Worm (Caenorhabditis elegans) whole organism, L4 larva: ENCODE data around the gene F53A2.3.
A peak's percentile ranks its signal among the peaks of the same experiment; 100 is the strongest.
"Not testable (repeated sequence)": the region's sequence is repeated elsewhere in the genome, so short reads cannot be mapped to it uniquely, and the experiment has no call there.

Source experiments
- D1046.2 ChIP-seq: fragments of 200-800 bp; sonication (Bioruptor generic); IDR thresholded peaks from 2 replicates; pipeline ENCODE4 v1.3.6; 2022; ENCODE audit warnings: missing genetic modification characterization, missing compliant biosample characterization
- F10B5.3 ChIP-seq: sonication (generic microtip); optimal IDR thresholded peaks from 2 replicates; lab custom pipeline; 2016; ENCODE audit warnings: mild to moderate bottlenecking, missing genetic modification characterization, missing compliant biosample characterization
- F37D6.2 ChIP-seq: sonication (generic microtip); optimal IDR thresholded peaks from 2 replicates; lab custom pipeline; 2016; ENCODE audit warnings: mild to moderate bottlenecking, missing genetic modification characterization, missing compliant biosample characterization
- T26A8.4 ChIP-seq: fragments of 200-800 bp; sonication (Bioruptor generic); IDR thresholded peaks from 2 replicates; pipeline ENCODE4 v1.3.6; 2022; ENCODE audit warnings: missing genetic modification characterization, missing compliant biosample characterization
- Y48G9A.11 ChIP-seq: fragments of 200-800 bp; sonication (Bioruptor generic); IDR thresholded peaks from 2 replicates; pipeline ENCODE4 v1.3.6; 2022; ENCODE audit warnings: missing genetic modification reagents, missing genetic modification characterization, missing compliant biosample characterization
- ZK337.2 ChIP-seq: fragments of 200-800 bp; sonication (Bioruptor generic); IDR thresholded peaks from 2 replicates; pipeline ENCODE4 v1.3.6; 2022; ENCODE audit warnings: missing genetic modification reagents, missing genetic modification characterization, missing compliant biosample characterization
- arid-1 ChIP-seq: fragments of 200-800 bp; sonication (Bioruptor generic); conservative IDR thresholded peaks from 2 replicates; pipeline ENCODE4 v1.3.6; 2022; ENCODE audit warnings: missing genetic modification reagents, missing genetic modification characterization, missing compliant biosample characterization
- ceh-20 ChIP-seq: fragments of 200-800 bp; sonication (Bioruptor generic); IDR thresholded peaks from 2 replicates; pipeline ENCODE4 v1.3.6; 2022; ENCODE audit warnings: missing genetic modification reagents, missing genetic modification characterization, missing compliant biosample characterization
- ceh-62 ChIP-seq: sonication (generic microtip); optimal IDR thresholded peaks from 2 replicates; lab custom pipeline; 2017; ENCODE audit warnings: missing biosample characterization, missing genetic modification characterization
- ctbp-1 ChIP-seq: fragments of 200-800 bp; sonication (Bioruptor generic); IDR thresholded peaks from 2 replicates; pipeline ENCODE4 v1.3.6; 2022; ENCODE audit warnings: missing genetic modification reagents, missing genetic modification characterization, missing compliant biosample characterization
- daf-16 ChIP-seq, 3 experiments: sonication (generic microtip); optimal IDR thresholded peaks; 2 replicates each; lab custom pipeline; 2016 to 2017; ENCODE audit warnings: missing genetic modification characterization in 3 of 3, missing genetic modification reagents in 3 of 3, mild to moderate bottlenecking in 2 of 3, missing compliant biosample characterization in 2 of 3, missing biosample characterization in 1 of 3, moderate library complexity in 1 of 3
- dmd-6 ChIP-seq: fragments of 200-800 bp; sonication (Bioruptor generic); IDR thresholded peaks from 2 replicates; pipeline ENCODE4 v1.3.6; 2022; ENCODE audit warnings: missing genetic modification reagents, missing genetic modification characterization, missing compliant biosample characterization
- dmd-8 ChIP-seq: fragments of 200-800 bp; sonication (Bioruptor generic); IDR thresholded peaks from 2 replicates; pipeline ENCODE4 v1.3.6; 2022; ENCODE audit warnings: missing genetic modification characterization, missing compliant biosample characterization
- dpl-1 ChIP-seq: fragments of 150-350 bp; optimal IDR thresholded peaks from 2 replicates; lab custom pipeline; 2014; ENCODE audit warnings: missing biosample characterization, missing genetic modification reagents, missing genetic modification characterization
- dve-1 ChIP-seq: sonication (generic microtip); optimal IDR thresholded peaks from 2 replicates; lab custom pipeline; 2017; ENCODE audit warnings: antibody characterized with exemption, mild to moderate bottlenecking, missing genetic modification characterization, missing compliant biosample characterization; ENCODE audit not compliant: insufficient read depth
- egl-43 ChIP-seq: fragments of 200-800 bp; sonication (Bioruptor generic); IDR thresholded peaks from 2 replicates; pipeline ENCODE4 v1.3.6; 2022; ENCODE audit warnings: missing genetic modification reagents, missing genetic modification characterization, missing compliant biosample characterization
- hlh-11 ChIP-seq: fragments of 200-800 bp; sonication (Bioruptor generic); optimal IDR thresholded peaks from 2 replicates; lab custom pipeline; 2018; ENCODE audit warnings: mild to moderate bottlenecking, missing genetic modification characterization, missing compliant biosample characterization
- hlh-30 ChIP-seq: sonication (generic microtip); optimal IDR thresholded peaks from 2 replicates; lab custom pipeline; 2017; ENCODE audit warnings: antibody characterized with exemption, mild to moderate bottlenecking, missing genetic modification characterization, missing compliant biosample characterization; ENCODE audit not compliant: insufficient read depth
- hmg-1.1 ChIP-seq: fragments of 200-800 bp; sonication (Bioruptor generic); IDR thresholded peaks from 2 replicates; pipeline ENCODE4 v1.3.6; 2022; ENCODE audit warnings: missing genetic modification reagents, missing genetic modification characterization, missing compliant biosample characterization
- lim-7 ChIP-seq: fragments of 200-800 bp; sonication (Bioruptor generic); IDR thresholded peaks from 2 replicates; pipeline ENCODE4 v1.3.6; 2022; ENCODE audit warnings: missing genetic modification characterization, missing compliant biosample characterization
- lin-1 ChIP-seq: fragments of 200-800 bp; sonication (Bioruptor generic); IDR thresholded peaks from 2 replicates; pipeline ENCODE4 v1.3.6; 2022; ENCODE audit warnings: missing genetic modification reagents, missing genetic modification characterization, missing compliant biosample characterization
- lin-29 ChIP-seq: fragments of 200-800 bp; sonication (Bioruptor generic); IDR thresholded peaks from 2 replicates; pipeline ENCODE4 v1.3.6; 2022; ENCODE audit warnings: missing genetic modification reagents, missing genetic modification characterization, missing compliant biosample characterization
- lin-38 ChIP-seq: fragments of 200-800 bp; sonication (Bioruptor generic); IDR thresholded peaks from 2 replicates; pipeline ENCODE4 v1.3.6; 2022; ENCODE audit warnings: missing genetic modification reagents, missing genetic modification characterization, missing compliant biosample characterization
- lsy-2 ChIP-seq, 2 experiments: fragments of 150-350 bp in 1 of 2; sonication (generic microtip) in 1 of 2; optimal IDR thresholded peaks; 2 replicates each; lab custom pipeline; 2014 to 2017; ENCODE audit warnings: missing biosample characterization in 2 of 2, missing genetic modification characterization in 2 of 2
- mes-2 ChIP-seq: sonication (generic microtip); optimal IDR thresholded peaks from 2 replicates; lab custom pipeline; 2016; ENCODE audit warnings: missing genotype, mild to moderate bottlenecking, missing genetic modification characterization, missing compliant biosample characterization; ENCODE audit not compliant: poor library complexity, severe bottlenecking
- nhr-102 ChIP-seq: sonication (generic microtip); optimal IDR thresholded peaks from 2 replicates; lab custom pipeline; 2016; ENCODE audit warnings: mild to moderate bottlenecking, missing genetic modification characterization, moderate library complexity, missing compliant biosample characterization
- nhr-28 ChIP-seq: fragments of 150-350 bp; optimal IDR thresholded peaks from 2 replicates; lab custom pipeline; 2014; ENCODE audit warnings: missing biosample characterization, missing genetic modification characterization
- nhr-42 ChIP-seq: fragments of 200-800 bp; sonication (Bioruptor generic); IDR thresholded peaks from 2 replicates; pipeline ENCODE4 v1.3.6; 2022; ENCODE audit warnings: missing genetic modification characterization, missing compliant biosample characterization
- pha-4 ChIP-seq, 2 experiments: fragments of 150-350 bp in 1 of 2; fragments of 200-800 bp in 1 of 2; sonication (Bioruptor generic) in 1 of 2; IDR thresholded peaks in 1 of 2; optimal IDR thresholded peaks in 1 of 2; 2 replicates each; pipeline versions ENCODE4 v1.3.6 to Lab custom; 2014 to 2022; ENCODE audit warnings: missing genetic modification characterization in 2 of 2, missing genetic modification reagents in 2 of 2, missing biosample characterization in 1 of 2, missing compliant biosample characterization in 1 of 2
- php-3 ChIP-seq: fragments of 200-800 bp; sonication (Bioruptor generic); IDR thresholded peaks from 2 replicates; pipeline ENCODE4 v1.3.6; 2022; ENCODE audit warnings: missing genetic modification reagents, missing genetic modification characterization, missing compliant biosample characterization
- rbr-2 ChIP-seq: sonication (generic microtip); optimal IDR thresholded peaks from 2 replicates; lab custom pipeline; 2016; ENCODE audit warnings: missing genotype, missing genetic modification characterization, missing compliant biosample characterization
- saeg-2 ChIP-seq: fragments of 200-800 bp; sonication (Bioruptor generic); IDR thresholded peaks from 2 replicates; pipeline ENCODE4 v1.3.6; 2022; ENCODE audit warnings: missing genetic modification reagents, missing genetic modification characterization, missing compliant biosample characterization
- set-16 ChIP-seq: fragments of 200-800 bp; sonication (Bioruptor generic); IDR thresholded peaks from 2 replicates; pipeline ENCODE4 v1.3.6; 2022; ENCODE audit warnings: missing genetic modification reagents, missing genetic modification characterization, missing compliant biosample characterization
- snpc-1.2 ChIP-seq: fragments of 200-800 bp; sonication (Bioruptor generic); IDR thresholded peaks from 2 replicates; pipeline ENCODE4 v1.3.6; 2022; ENCODE audit warnings: missing genetic modification reagents, missing genetic modification characterization, missing compliant biosample characterization
- tra-1 ChIP-seq: fragments of 200-800 bp; sonication (Bioruptor generic); IDR thresholded peaks from 2 replicates; pipeline ENCODE4 v1.3.6; 2022; ENCODE audit warnings: missing genetic modification reagents, missing genetic modification characterization, missing compliant biosample characterization
- vab-7 ChIP-seq: fragments of 200-800 bp; sonication (Bioruptor generic); IDR thresholded peaks from 2 replicates; pipeline ENCODE4 v1.3.6; 2022; ENCODE audit warnings: missing genetic modification reagents, missing genetic modification characterization, missing compliant biosample characterization
- zfp-3 ChIP-seq: fragments of 200-800 bp; sonication (Bioruptor generic); conservative IDR thresholded peaks from 2 replicates; pipeline ENCODE4 v1.3.6; 2022; ENCODE audit warnings: missing genetic modification reagents, missing genetic modification characterization, missing compliant biosample characterization
- ztf-7 ChIP-seq: fragments of 150-350 bp; optimal IDR thresholded peaks from 2 replicates; lab custom pipeline; 2014; ENCODE audit warnings: missing biosample characterization, missing genetic modification characterization

The F53A2.3 gene

DNA sequence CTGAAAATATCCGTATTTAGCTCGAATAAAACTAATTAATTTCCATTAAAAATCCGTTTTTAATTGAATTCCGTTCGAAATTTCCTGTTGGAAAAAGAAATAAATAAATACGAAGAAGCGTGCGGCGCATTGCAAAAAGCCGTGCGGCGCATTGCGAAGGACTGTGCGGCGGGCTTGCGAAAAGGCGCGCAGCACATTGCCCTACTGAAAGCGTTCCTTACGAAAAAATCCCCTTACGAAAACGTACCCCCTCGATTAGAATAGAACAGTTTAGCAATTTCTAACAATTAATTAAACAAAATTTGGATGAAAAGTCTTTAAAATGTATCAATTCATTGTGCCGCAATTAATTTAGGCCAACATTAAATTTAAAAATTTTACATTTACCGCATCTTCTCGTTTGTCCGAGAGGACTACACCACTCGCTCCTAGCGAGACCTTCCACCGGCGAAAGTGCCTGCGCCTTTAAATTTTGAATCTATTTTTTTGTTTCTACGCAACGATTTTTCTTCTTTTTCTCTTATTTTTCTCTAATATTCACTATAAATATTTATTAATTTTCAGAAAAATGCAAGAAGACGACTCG is 43.2 kb downstream of the F53A2.3 start, which contains the start of gene npp-18:
npp-18 (plus strand) TSS at position 565 of the 586 bp plus-strand sequence.
- TF ChIP-seq ZK337.2 (0 out of 2 replicates have a peak, but pooled peaks have one; percentile 46), dmd-8 (GFP tag; lab: Robert Waterston, UW) (0 out of 2 replicates have a peak, but pooled peaks have one; percentile 44), mes-2 (tag; lab: Kevin White, UChicago) (peak; percentile 81), lsy-2 (tag; optimal IDR thresholded peaks at IDR 0.05; lab: Kevin White, UChicago) (peak in 1 of 2 experiments; percentile 86), nhr-102 (tag; lab: Kevin White, UChicago) (peak; percentile 49), snpc-1.2 (0 out of 2 replicates have a peak, but pooled peaks have one; percentile 7), ztf-7 (tag; lab: Kevin White, UChicago) (peak; percentile 0), set-16 (GFP tag; lab: Robert Waterston, UW) (peak; percentile 55; the same call in 1 of the 2 replicates), Y48G9A.11 (GFP tag; lab: Robert Waterston, UW) (peak; percentile 55; the same call in 1 of the 2 replicates), lin-38 (peak; percentile 84), D1046.2 (GFP tag; lab: Robert Waterston, UW) (peak; percentile 77; the same call in 1 of the 2 replicates), hmg-1.1 (GFP tag; lab: Robert Waterston, UW) (peak; percentile 86), T26A8.4 (GFP tag; lab: Robert Waterston, UW) (peak; percentile 87), lim-7 (GFP tag; lab: Robert Waterston, UW) (peak; percentile 62; the same call in 1 of the 2 replicates), tra-1 (GFP tag; lab: Robert Waterston, UW) (peak; percentile 71; the same call in 1 of the 2 replicates), vab-7 (peak; percentile 67), ceh-20 (GFP tag; lab: Robert Waterston, UW) (peak; percentile 77), hlh-30 (peak; percentile 4), rbr-2 (peak; percentile 61), F10B5.3 (tag; lab: Kevin White, UChicago) (peak; percentile 43), hlh-11 (tag; lab: Kevin White, UChicago) (peak; percentile 4), arid-1 (GFP tag; lab: Robert Waterston, UW) (0 out of 2 replicates have a peak, but pooled peaks have one; percentile 15), nhr-42 (GFP tag; lab: Robert Waterston, UW) (0 out of 2 replicates have a peak, but pooled peaks have one; percentile 62), pha-4 (GFP tag; IDR thresholded peaks at IDR 0.05; lab: Robert Waterston, UW) (peak; percentile 77), saeg-2 (GFP tag; lab: Robert Waterston, UW) (peak; percentile 76; the same call in 1 of the 2 replicates), dpl-1 (peak; percentile 89), nhr-28 (tag; lab: Kevin White, UChicago) (peak; percentile 9), dmd-6 (GFP tag; lab: Robert Waterston, UW) (peak; percentile 54), lin-1 (GFP tag; lab: Robert Waterston, UW) (0 out of 2 replicates have a peak, but pooled peaks have one; percentile 54), ctbp-1 (GFP tag; lab: Robert Waterston, UW) (peak; percentile 70; the same call in 1 of the 2 replicates), zfp-3 (GFP tag; lab: Robert Waterston, UW) (peak; percentile 70), lin-29 (GFP tag; lab: Robert Waterston, UW) (peak; percentile 58; the same call in 1 of the 2 replicates), daf-16 (tag; optimal IDR thresholded peaks at IDR 0.05; lab: Kevin White, UChicago) (peak; percentile 2), F37D6.2 (tag; lab: Kevin White, UChicago) (peak; percentile 16), ceh-62 (tag; lab: Kevin White, UChicago) (peak; percentile 12), dve-1 (tag; lab: Kevin White, UChicago) (peak; percentile 56), egl-43 (peak; percentile 76; the same call in 1 of the 2 replicates), php-3 (peak; percentile 45; the same call in 1 of the 2 replicates)
- TF ChIP-seq pha-4 (tag; optimal IDR thresholded peaks at IDR 0.05; lab: Kevin White, UChicago); daf-16 (GFP tag; optimal IDR thresholded peaks at IDR 0.05; lab: Kevin White, UChicago): not testable (repeated sequence)
